Fruit fly (Drosophila melanogaster): Measurements from ENCODE around the gene CG3337.

DNA sequence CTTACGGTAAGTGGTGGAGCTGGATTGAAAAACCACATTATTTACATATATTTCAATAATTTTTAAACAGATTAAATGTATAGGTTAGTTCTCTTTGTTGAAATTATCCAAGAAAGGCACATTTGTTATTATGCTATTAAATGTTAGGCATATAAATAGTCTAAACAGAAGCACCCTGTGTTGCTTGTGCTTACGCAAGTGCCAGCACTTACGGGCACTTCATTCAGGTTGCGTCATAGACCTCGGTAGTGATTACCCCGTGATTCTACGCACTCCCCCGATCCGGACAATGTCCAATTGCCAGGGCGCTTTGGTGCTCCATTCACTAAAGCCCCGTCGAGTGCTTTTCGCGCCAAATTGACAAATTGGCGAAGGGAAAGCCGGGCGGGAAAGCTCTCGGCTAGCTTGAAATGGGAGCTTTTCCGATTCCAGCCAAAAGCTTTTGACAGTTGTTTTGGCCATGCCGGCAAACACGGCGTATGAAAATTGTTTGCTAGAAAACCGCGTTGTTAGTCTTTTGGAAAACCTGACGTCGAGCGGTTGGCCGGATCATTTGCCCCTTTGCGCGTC lies 23.2 kb upstream of the CG3337 start, which contains the start of gene ETHR:
- TF ChIP-seq CG6854 (GFP tag; optimal IDR thresholded peaks at IDR 0.05), result no peak
- TF ChIP-seq Blimp-1 (GFP tag; optimal IDR thresholded peaks at IDR 0.05), result no peak
- peak; percentile 9; the same call in 1 of the 2 replicates for TF ChIP-seq CG11294 (GFP tag; IDR thresholded peaks at IDR 0.05)
